Fruit fly (Drosophila melanogaster): ENCODE measurements around the gene Glos.

Glos gene

dm6 chrX:3949409-3950178 is 13.3 kb downstream of the Glos start:
- TF ChIP-seq Jra (GFP tag; optimal IDR thresholded peaks at IDR 0.05) (peak; percentile 36), psq (GFP tag; optimal IDR thresholded peaks at IDR 0.05) (peak; percentile 65), Sp1 (GFP tag; optimal IDR thresholded peaks at IDR 0.05) (peak; percentile 40), Rel (GFP tag; optimal IDR thresholded peaks at IDR 0.05) (no peak), Rel (tag; optimal IDR thresholded peaks at IDR 0.05) (peak; percentile 41), jim (GFP tag; optimal IDR thresholded peaks at IDR 0.05) (peak; percentile 31), Vsx2 (GFP tag; optimal IDR thresholded peaks at IDR 0.05; ENCODE audit: partially characterized antibody) (no peak), Myc (optimal IDR thresholded peaks at IDR 0.05) (no peak), h (GFP tag; optimal IDR thresholded peaks at IDR 0.05) (no peak), CG9705 (GFP tag; optimal IDR thresholded peaks at IDR 0.05) (no peak)

- no peak for TF ChIP-seq pan (optimal IDR thresholded peaks at IDR 0.05)
- peak; percentile 12 for TF ChIP-seq ey (GFP tag; optimal IDR thresholded peaks at IDR 0.05)
- no peak for TF ChIP-seq Rel (GFP tag; optimal IDR thresholded peaks at IDR 0.05)
- TF ChIP-seq Rel (tag; optimal IDR thresholded peaks at IDR 0.05) = no peak
- peak in 1 of 2 experiments; percentile 51 for TF ChIP-seq foxo (GFP tag; optimal IDR thresholded peaks at IDR 0.05)
- TF ChIP-seq Hr78 (GFP tag; optimal IDR thresholded peaks at IDR 0.05) = no peak
- no peak for TF ChIP-seq CrebA (GFP tag; optimal IDR thresholded peaks at IDR 0.05; ENCODE audit: borderline replicate concordance)
- TF ChIP-seq Hnf4 (GFP tag; optimal IDR thresholded peaks at IDR 0.05) = no peak
- TF ChIP-seq fru (GFP tag; optimal IDR thresholded peaks at IDR 0.05) = no peak
- TF ChIP-seq GATAd (GFP tag; optimal IDR thresholded peaks at IDR 0.05) = no peak
- no peak for TF ChIP-seq Dfd (GFP tag; optimal IDR thresholded peaks at IDR 0.05)
- TF ChIP-seq dmrt93B (GFP tag; optimal IDR thresholded peaks at IDR 0.05) = no peak
- TF ChIP-seq Hr83 (GFP tag; optimal IDR thresholded peaks at IDR 0.05; ENCODE audit: poor library complexity, severe bottlenecking) = no peak
- no peak for TF ChIP-seq Jra (GFP tag; optimal IDR thresholded peaks at IDR 0.05)
- TF ChIP-seq lola (GFP tag; optimal IDR thresholded peaks at IDR 0.05) = no peak
These were observed 13.9 kb downstream of the Glos start for dm6 chrX:3950199-3950645.

dm6 chrX:3964965-3965420 is 28.7 kb downstream of the Glos start, which contains the start of gene lva:
lva (minus strand) TSS chrX:3965327.
- TF ChIP-seq HLH106 (tag; optimal IDR thresholded peaks at IDR 0.05) (no peak), Hr83 (GFP tag; optimal IDR thresholded peaks at IDR 0.05; ENCODE audit: poor library complexity, severe bottlenecking) (no peak), Hnf4 (GFP tag; optimal IDR thresholded peaks at IDR 0.05) (no peak), Dif (GFP tag; optimal IDR thresholded peaks at IDR 0.05; ENCODE audit: partially characterized antibody) (no peak), N (GFP tag; optimal IDR thresholded peaks at IDR 0.05) (peak; percentile 24), CG9705 (GFP tag; optimal IDR thresholded peaks at IDR 0.05) (no peak), Jra (GFP tag; optimal IDR thresholded peaks at IDR 0.05) (no peak), dmrt93B (GFP tag; optimal IDR thresholded peaks at IDR 0.05) (no peak), ey (GFP tag; optimal IDR thresholded peaks at IDR 0.05) (no peak), jim (GFP tag; optimal IDR thresholded peaks at IDR 0.05) (peak; percentile 10), CrebA (GFP tag; optimal IDR thresholded peaks at IDR 0.05; ENCODE audit: borderline replicate concordance) (no peak), dsf (GFP tag; optimal IDR thresholded peaks at IDR 0.05; ENCODE audit: borderline replicate concordance) (no peak), Hr78 (GFP tag; optimal IDR thresholded peaks at IDR 0.05) (no peak), woc (GFP tag; optimal IDR thresholded peaks at IDR 0.05) (no peak), Rel (GFP tag; optimal IDR thresholded peaks at IDR 0.05) (no peak), Rel (tag; optimal IDR thresholded peaks at IDR 0.05) (peak; percentile 37), pan (optimal IDR thresholded peaks at IDR 0.05) (no peak), GATAd (GFP tag; optimal IDR thresholded peaks at IDR 0.05) (no peak), usp (GFP tag; optimal IDR thresholded peaks at IDR 0.05) (no peak), Myc (optimal IDR thresholded peaks at IDR 0.05) (no peak), sage (GFP tag; optimal IDR thresholded peaks at IDR 0.05) (no peak), tai (GFP tag; optimal IDR thresholded peaks at IDR 0.05) (no peak), Vsx2 (GFP tag; optimal IDR thresholded peaks at IDR 0.05; ENCODE audit: partially characterized antibody) (no peak), h (GFP tag; optimal IDR thresholded peaks at IDR 0.05) (no peak)

dm6 chrX:3967613-3968012 is 31.3 kb downstream of the Glos start:
- TF ChIP-seq Hnf4 (GFP tag; optimal IDR thresholded peaks at IDR 0.05) = no peak

All from whole organism, wandering third instar larva.